Worm (Caenorhabditis elegans) whole organism, L4 larva: ENCODE data around the gene gsy-1.
A peak's percentile ranks its signal among the peaks of the same experiment; 100 is the strongest.

Experiments
- F10B5.3 ChIP-seq: sonication (generic microtip); optimal IDR thresholded peaks from 2 replicates; lab custom pipeline; 2016; ENCODE audit warnings: mild to moderate bottlenecking, missing genetic modification characterization, missing compliant biosample characterization
- F37D6.2 ChIP-seq: sonication (generic microtip); optimal IDR thresholded peaks from 2 replicates; lab custom pipeline; 2016; ENCODE audit warnings: mild to moderate bottlenecking, missing genetic modification characterization, missing compliant biosample characterization
- F49E8.2 ChIP-seq: sonication (generic microtip); optimal IDR thresholded peaks from 2 replicates; lab custom pipeline; 2016; ENCODE audit warnings: missing compliant biosample characterization, mild to moderate bottlenecking, missing genetic modification characterization, borderline replicate concordance
- R02D3.7 ChIP-seq: fragments of 150-350 bp; sonication (generic microtip); optimal IDR thresholded peaks from 3 replicates; lab custom pipeline; 2014; ENCODE audit warnings: missing biosample characterization, missing genetic modification characterization
- Y5F2A.4 ChIP-seq: fragments of 200-800 bp; sonication (Bioruptor generic); optimal IDR thresholded peaks from 2 replicates; lab custom pipeline; 2018; ENCODE audit warnings: mild to moderate bottlenecking, missing genetic modification characterization, missing compliant biosample characterization
- Y75B8A.6 ChIP-seq: fragments of 200-800 bp; sonication (Bioruptor generic); IDR thresholded peaks from 2 replicates; pipeline ENCODE4 v1.3.6; 2022; ENCODE audit warnings: missing genetic modification reagents, missing genetic modification characterization, missing compliant biosample characterization
- ZK337.2 ChIP-seq: fragments of 200-800 bp; sonication (Bioruptor generic); IDR thresholded peaks from 2 replicates; pipeline ENCODE4 v1.3.6; 2022; ENCODE audit warnings: missing genetic modification reagents, missing genetic modification characterization, missing compliant biosample characterization
- ZK546.5 ChIP-seq, 2 experiments: sonication (generic microtip); optimal IDR thresholded peaks; 2 replicates each; lab custom pipeline; 2017; ENCODE audit warnings: missing biosample characterization in 2 of 2, missing genetic modification characterization in 2 of 2
- daf-16 ChIP-seq, 3 experiments: sonication (generic microtip); optimal IDR thresholded peaks; 2 replicates each; lab custom pipeline; 2016 to 2017; ENCODE audit warnings: missing genetic modification characterization in 3 of 3, missing genetic modification reagents in 3 of 3, mild to moderate bottlenecking in 2 of 3, missing compliant biosample characterization in 2 of 3, missing biosample characterization in 1 of 3, moderate library complexity in 1 of 3
- dmd-6 ChIP-seq: fragments of 200-800 bp; sonication (Bioruptor generic); IDR thresholded peaks from 2 replicates; pipeline ENCODE4 v1.3.6; 2022; ENCODE audit warnings: missing genetic modification reagents, missing genetic modification characterization, missing compliant biosample characterization
- dmd-9 ChIP-seq: fragments of 200-800 bp; sonication (Bioruptor generic); IDR thresholded peaks from 2 replicates; pipeline ENCODE4 v1.3.6; 2022; ENCODE audit warnings: missing genetic modification reagents, missing genetic modification characterization, missing compliant biosample characterization
- dve-1 ChIP-seq: sonication (generic microtip); optimal IDR thresholded peaks from 2 replicates; lab custom pipeline; 2017; ENCODE audit warnings: antibody characterized with exemption, mild to moderate bottlenecking, missing genetic modification characterization, missing compliant biosample characterization; ENCODE audit not compliant: insufficient read depth
- fkh-10 ChIP-seq: fragments of 150-350 bp; optimal IDR thresholded peaks from 2 replicates; lab custom pipeline; 2014; ENCODE audit warnings: missing biosample characterization, missing genetic modification reagents, missing genetic modification characterization
- hif-1 ChIP-seq, 2 experiments: sonication (generic microtip); optimal IDR thresholded peaks; 2 replicates each; lab custom pipeline; 2016 to 2017; ENCODE audit warnings: missing compliant biosample characterization in 2 of 2, missing genetic modification characterization in 2 of 2, missing genetic modification reagents in 2 of 2, missing genotype in 2 of 2, mild to moderate bottlenecking in 1 of 2
- hlh-30 ChIP-seq: sonication (generic microtip); optimal IDR thresholded peaks from 2 replicates; lab custom pipeline; 2017; ENCODE audit warnings: antibody characterized with exemption, mild to moderate bottlenecking, missing genetic modification characterization, missing compliant biosample characterization; ENCODE audit not compliant: insufficient read depth
- lin-29 ChIP-seq: fragments of 200-800 bp; sonication (Bioruptor generic); IDR thresholded peaks from 2 replicates; pipeline ENCODE4 v1.3.6; 2022; ENCODE audit warnings: missing genetic modification reagents, missing genetic modification characterization, missing compliant biosample characterization
- madf-9 ChIP-seq: fragments of 200-800 bp; sonication (Bioruptor generic); conservative IDR thresholded peaks from 2 replicates; pipeline ENCODE4 v1.3.6; 2022; ENCODE audit warnings: missing genetic modification reagents, missing genetic modification characterization, missing compliant biosample characterization
- mdl-1 ChIP-seq, 2 experiments: fragments of 150-350 bp in 1 of 2; sonication (generic microtip) in 1 of 2; optimal IDR thresholded peaks; 2 replicates each; lab custom pipeline; 2014 to 2017; ENCODE audit warnings: missing biosample characterization in 2 of 2, missing genetic modification characterization in 2 of 2
- mdt-29 ChIP-seq: fragments of 200-800 bp; sonication (Bioruptor generic); IDR thresholded peaks from 2 replicates; pipeline ENCODE4 v1.3.6; 2022; ENCODE audit warnings: missing genetic modification reagents, missing genetic modification characterization, missing compliant biosample characterization
- mes-2 ChIP-seq: sonication (generic microtip); optimal IDR thresholded peaks from 2 replicates; lab custom pipeline; 2016; ENCODE audit warnings: missing genotype, mild to moderate bottlenecking, missing genetic modification characterization, missing compliant biosample characterization; ENCODE audit not compliant: poor library complexity, severe bottlenecking
- mxl-3 ChIP-seq: fragments of 200-800 bp; sonication (Bioruptor generic); optimal IDR thresholded peaks from 2 replicates; lab custom pipeline; 2018; ENCODE audit warnings: mild to moderate bottlenecking, missing genetic modification characterization, missing compliant biosample characterization
- nhr-10 ChIP-seq: fragments of 150-350 bp; optimal IDR thresholded peaks from 2 replicates; lab custom pipeline; 2014; ENCODE audit warnings: missing biosample characterization, missing genetic modification characterization
- nhr-6 ChIP-seq: fragments of 150-350 bp; optimal IDR thresholded peaks from 2 replicates; lab custom pipeline; 2014; ENCODE audit warnings: missing biosample characterization, missing genetic modification characterization
- php-3 ChIP-seq: fragments of 200-800 bp; sonication (Bioruptor generic); IDR thresholded peaks from 2 replicates; pipeline ENCODE4 v1.3.6; 2022; ENCODE audit warnings: missing genetic modification reagents, missing genetic modification characterization, missing compliant biosample characterization
- set-16 ChIP-seq: fragments of 200-800 bp; sonication (Bioruptor generic); IDR thresholded peaks from 2 replicates; pipeline ENCODE4 v1.3.6; 2022; ENCODE audit warnings: missing genetic modification reagents, missing genetic modification characterization, missing compliant biosample characterization
- snpc-4 ChIP-seq: fragments of 150-350 bp; optimal IDR thresholded peaks from 2 replicates; lab custom pipeline; 2014; ENCODE audit warnings: missing biosample characterization, missing genetic modification characterization
- tra-1 ChIP-seq: fragments of 200-800 bp; sonication (Bioruptor generic); IDR thresholded peaks from 2 replicates; pipeline ENCODE4 v1.3.6; 2022; ENCODE audit warnings: missing genetic modification reagents, missing genetic modification characterization, missing compliant biosample characterization
- unc-130 ChIP-seq: sonication (generic microtip); optimal IDR thresholded peaks from 2 replicates; lab custom pipeline; 2016; ENCODE audit warnings: missing genetic modification reagents, missing genetic modification characterization, missing compliant biosample characterization
- unc-62 ChIP-seq, 3 experiments: fragments of 150-350 bp in 1 of 3; sonication (generic microtip); optimal IDR thresholded peaks in 2 of 3; peaks in 1 of 3; 1 replicate in 1 of 3; 2 replicates in 2 of 3; lab custom pipeline; 2014 to 2017; ENCODE audit warnings: missing biosample characterization in 3 of 3, missing genetic modification characterization in 3 of 3, missing genetic modification reagents in 3 of 3, missing genotype in 1 of 3
- zfp-3 ChIP-seq: fragments of 200-800 bp; sonication (Bioruptor generic); conservative IDR thresholded peaks from 2 replicates; pipeline ENCODE4 v1.3.6; 2022; ENCODE audit warnings: missing genetic modification reagents, missing genetic modification characterization, missing compliant biosample characterization
- ztf-7 ChIP-seq: fragments of 150-350 bp; optimal IDR thresholded peaks from 2 replicates; lab custom pipeline; 2014; ENCODE audit warnings: missing biosample characterization, missing genetic modification characterization

gsy-1 gene

DNA sequence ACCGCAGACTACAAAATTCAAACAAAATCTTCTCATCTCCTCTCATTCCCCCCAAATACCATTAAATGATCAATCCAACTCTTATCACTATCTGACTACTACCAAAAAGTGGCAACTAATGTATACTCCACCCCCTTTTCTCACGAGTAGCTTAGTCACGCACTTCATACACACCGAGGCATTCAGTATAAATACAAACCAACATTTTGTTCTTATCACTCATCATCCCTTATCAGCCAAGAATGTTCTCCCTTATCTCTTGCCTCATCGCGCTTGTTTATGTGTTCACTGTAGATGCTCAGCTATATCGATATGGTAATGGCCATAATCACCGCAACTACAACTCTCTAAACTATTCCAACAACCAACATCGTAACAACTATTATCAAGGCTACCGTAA, 54.5 kb downstream of the gsy-1 start, which contains the start of gene Y46G5A.36 (continued):
- TF ChIP-seq dve-1 (tag; lab: Kevin White, UChicago) (peak; percentile 87), daf-16 (GFP tag; optimal IDR thresholded peaks at IDR 0.05; lab: Kevin White, UChicago) (no peak), daf-16 (tag; optimal IDR thresholded peaks at IDR 0.05; lab: Kevin White, UChicago) (peak; percentile 89), set-16 (GFP tag; lab: Robert Waterston, UW) (no peak), Y75B8A.6 (no peak), unc-130 (GFP tag; lab: Kevin White, UChicago) (no peak), F10B5.3 (tag; lab: Kevin White, UChicago) (no peak), snpc-4 (tag; lab: Kevin White, UChicago) (no peak), F37D6.2 (tag; lab: Kevin White, UChicago) (no peak), F49E8.2 (tag; lab: Kevin White, UChicago) (no peak), ZK337.2 (no peak), php-3 (GFP tag; lab: Robert Waterston, UW) (peak; percentile 54; the same call in 1 of the 2 replicates), madf-9 (GFP tag; lab: Robert Waterston, UW) (no peak), ztf-7 (no peak), ZK546.5 (tag; optimal IDR thresholded peaks at IDR 0.05; lab: Kevin White, UChicago) (no peak), zfp-3 (GFP tag; lab: Robert Waterston, UW) (no peak), dmd-9 (no peak), mdl-1 (tag; optimal IDR thresholded peaks at IDR 0.05; lab: Kevin White, UChicago) (peak in 1 of 2 experiments; percentile 34)

DNA sequence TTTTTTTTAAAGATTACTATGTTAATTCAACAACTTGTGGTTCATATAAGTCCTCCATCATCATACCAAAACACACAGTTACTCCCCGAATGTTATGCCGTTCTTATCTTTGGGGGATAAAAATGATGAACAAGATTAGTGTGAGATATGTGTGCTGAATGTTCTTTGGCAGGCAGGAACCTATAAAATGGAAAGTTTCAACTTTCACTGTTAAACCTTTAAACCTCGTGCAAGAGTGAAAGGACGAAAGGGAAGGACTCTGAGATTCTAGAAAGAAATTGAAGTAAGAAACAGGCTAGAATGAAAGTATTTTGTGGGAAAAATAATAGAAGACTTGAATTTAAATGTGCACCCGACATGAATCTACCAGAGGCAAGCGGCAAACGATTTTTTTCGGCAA, 57.9 kb downstream of the gsy-1 start:
- TF ChIP-seq Y5F2A.4 (GFP tag; lab: Kevin White, UChicago), result no peak
- TF ChIP-seq mes-2 (tag; lab: Kevin White, UChicago), result no peak
- TF ChIP-seq mxl-3, result no peak
- no peak for TF ChIP-seq unc-62 (GFP tag; optimal IDR thresholded peaks at IDR 0.05 in 1 of 2; lab: Kevin White, UChicago)
- no peak for TF ChIP-seq unc-62 (tag; optimal IDR thresholded peaks at IDR 0.05; lab: Kevin White, UChicago)
- TF ChIP-seq tra-1 (GFP tag; lab: Robert Waterston, UW), result no peak
- TF ChIP-seq fkh-10 (GFP tag; lab: Kevin White, UChicago), result no peak
- TF ChIP-seq mdt-29, result no peak
- TF ChIP-seq R02D3.7 (tag; lab: Kevin White, UChicago), result no peak
- no peak for TF ChIP-seq nhr-6 (tag; lab: Kevin White, UChicago)
- TF ChIP-seq nhr-10 (tag; lab: Kevin White, UChicago), result no peak
- no peak for TF ChIP-seq lin-29 (GFP tag; lab: Robert Waterston, UW)
- TF ChIP-seq hif-1 (tag; optimal IDR thresholded peaks at IDR 0.05; lab: Kevin White, UChicago), result no peak
- TF ChIP-seq ztf-7, result no peak

DNA sequence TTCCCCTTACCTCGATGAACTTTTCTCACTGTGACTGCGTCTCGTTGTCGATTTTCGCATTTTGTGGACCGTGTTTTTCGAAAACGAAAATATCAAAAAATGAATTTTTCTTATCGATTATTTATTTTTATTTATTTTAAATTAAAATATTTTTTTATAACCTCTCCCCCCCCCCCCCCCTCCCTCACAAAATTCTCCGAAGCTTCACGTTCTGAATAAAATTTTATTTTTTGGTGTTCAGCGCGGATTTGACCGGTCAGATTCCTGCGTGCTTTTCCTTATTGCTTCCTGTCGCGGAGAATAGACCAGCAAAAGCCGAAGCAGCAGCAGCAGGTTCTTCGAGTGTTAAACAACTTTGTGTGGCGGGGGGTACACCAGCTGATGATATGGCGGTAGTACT, 59.4 kb downstream of the gsy-1 start, which contains the start of gene Y46G5A.22:
Gene Y46G5A.22, minus strand, starts transcription at position 101 of the 400 bp plus-strand sequence.
- TF ChIP-seq unc-62 (GFP tag; optimal IDR thresholded peaks at IDR 0.05 in 1 of 2; lab: Kevin White, UChicago), result peak in 1 of 2 experiments; percentile 72
- no peak for TF ChIP-seq unc-62 (tag; optimal IDR thresholded peaks at IDR 0.05; lab: Kevin White, UChicago)
- TF ChIP-seq hlh-30 (tag; lab: Kevin White, UChicago), result peak; percentile 15
- no peak for TF ChIP-seq dmd-6 (GFP tag; lab: Robert Waterston, UW)
- TF ChIP-seq, all 104 proteins: peak for 2
